Worm (Caenorhabditis elegans) whole organism, young adult: ENCODE data around the gene Y71H2B.5.

Experiments used
- B0019.2 ChIP-seq: fragments of 200-800 bp; sonication (Bioruptor generic); conservative IDR thresholded peaks from 2 replicates; pipeline ENCODE4 v1.3.6; 2022; ENCODE audit warnings: missing genetic modification reagents, missing genetic modification characterization, missing compliant biosample characterization
- B0035.1 ChIP-seq: sonication (generic microtip); optimal IDR thresholded peaks from 2 replicates; lab custom pipeline; 2016; ENCODE audit warnings: missing genetic modification characterization, mild to moderate bottlenecking, missing compliant biosample characterization, missing genotype, missing genetic modification reagents
- C06A6.2 ChIP-seq: fragments of 200-800 bp; sonication (Bioruptor generic); conservative IDR thresholded peaks from 2 replicates; pipeline ENCODE4 v1.3.6; 2022; ENCODE audit warnings: missing genetic modification characterization, missing compliant biosample characterization
- F33H1.4 ChIP-seq: fragments of 200-800 bp; sonication (Bioruptor generic); IDR thresholded peaks from 2 replicates; pipeline ENCODE4 v1.3.6; 2022; ENCODE audit warnings: missing genetic modification reagents, missing genetic modification characterization, missing compliant biosample characterization
- F37B4.10 ChIP-seq: fragments of 200-800 bp; sonication (Bioruptor generic); IDR thresholded peaks from 2 replicates; pipeline ENCODE4 v1.3.6; 2022; ENCODE audit warnings: missing genetic modification characterization, missing compliant biosample characterization
- F39B2.1 ChIP-seq: fragments of 200-800 bp; sonication (Bioruptor generic); IDR thresholded peaks from 2 replicates; pipeline ENCODE4 v1.3.6; 2022; ENCODE audit warnings: missing genetic modification reagents, missing genetic modification characterization, missing compliant biosample characterization
- K12H6.12 ChIP-seq: fragments of 200-800 bp; sonication (Bioruptor generic); optimal IDR thresholded peaks from 2 replicates; lab custom pipeline; 2018; ENCODE audit warnings: mild to moderate bottlenecking, missing genetic modification characterization, missing compliant biosample characterization
- Y56A3A.18 ChIP-seq: fragments of 200-800 bp; sonication (Bioruptor generic); IDR thresholded peaks from 2 replicates; pipeline ENCODE4 v1.3.6; 2022; ENCODE audit warnings: missing genetic modification reagents, missing genetic modification characterization, missing compliant biosample characterization
- akir-1 ChIP-seq: fragments of 200-800 bp; sonication (Bioruptor generic); optimal IDR thresholded peaks from 2 replicates; lab custom pipeline; 2018; ENCODE audit warnings: mild to moderate bottlenecking, missing genetic modification characterization, moderate library complexity, missing compliant biosample characterization
- aptf-2 ChIP-seq: fragments of 200-800 bp; sonication (Bioruptor generic); conservative IDR thresholded peaks from 2 replicates; pipeline ENCODE4 v1.3.6; 2022; ENCODE audit warnings: missing genetic modification reagents, missing genetic modification characterization, missing compliant biosample characterization
- athp-1 ChIP-seq: sonication (generic microtip); optimal IDR thresholded peaks from 2 replicates; lab custom pipeline; 2017; ENCODE audit warnings: mild to moderate bottlenecking, missing genetic modification characterization, missing compliant biosample characterization
- attf-5 ChIP-seq: fragments of 200-800 bp; sonication (Bioruptor generic); optimal IDR thresholded peaks from 2 replicates; lab custom pipeline; 2018; ENCODE audit warnings: mild to moderate bottlenecking, missing genetic modification characterization, missing compliant biosample characterization
- attf-6 ChIP-seq: fragments of 200-800 bp; sonication (Bioruptor generic); IDR thresholded peaks from 2 replicates; pipeline ENCODE4 v1.3.6; 2022; ENCODE audit warnings: missing genetic modification reagents, missing genetic modification characterization, missing compliant biosample characterization
- bed-2 ChIP-seq: fragments of 200-800 bp; sonication (Bioruptor generic); IDR thresholded peaks from 2 replicates; pipeline ENCODE4 v1.3.6; 2022; ENCODE audit warnings: missing genetic modification reagents, missing genetic modification characterization, missing compliant biosample characterization
- ccch-3 ChIP-seq: fragments of 200-800 bp; sonication (Bioruptor generic); optimal IDR thresholded peaks from 2 replicates; lab custom pipeline; 2018; ENCODE audit warnings: mild to moderate bottlenecking, missing genetic modification characterization, missing compliant biosample characterization
- cebp-1 ChIP-seq, 2 experiments: fragments of 200-800 bp in 1 of 2; sonication (Bioruptor generic) in 1 of 2; sonication (generic microtip) in 1 of 2; IDR thresholded peaks in 1 of 2; optimal IDR thresholded peaks in 1 of 2; 2 replicates each; pipeline versions ENCODE4 v1.3.6 to Lab custom; 2017 to 2022; ENCODE audit warnings: missing compliant biosample characterization in 2 of 2, missing genetic modification characterization in 2 of 2, mild to moderate bottlenecking in 1 of 2, missing genetic modification reagents in 1 of 2, moderate library complexity in 1 of 2
- ceh-27 ChIP-seq: fragments of 200-800 bp; sonication (Bioruptor generic); optimal IDR thresholded peaks from 2 replicates; lab custom pipeline; 2018; ENCODE audit warnings: mild to moderate bottlenecking, missing genetic modification characterization, moderate library complexity, missing compliant biosample characterization
- ceh-58 ChIP-seq: fragments of 200-800 bp; sonication (Bioruptor generic); IDR thresholded peaks from 2 replicates; pipeline ENCODE4 v1.3.6; 2022; ENCODE audit warnings: missing genetic modification characterization, missing compliant biosample characterization
- dpff-1 ChIP-seq: sonication (generic microtip); optimal IDR thresholded peaks from 2 replicates; lab custom pipeline; 2017; ENCODE audit warnings: mild to moderate bottlenecking, missing genetic modification characterization, missing compliant biosample characterization
- egl-18 ChIP-seq: fragments of 200-800 bp; sonication (Bioruptor generic); IDR thresholded peaks from 2 replicates; pipeline ENCODE4 v1.3.6; 2022; ENCODE audit warnings: missing genetic modification reagents, missing genetic modification characterization, missing compliant biosample characterization
- egl-44 ChIP-seq: fragments of 200-800 bp; sonication (Bioruptor generic); IDR thresholded peaks from 2 replicates; pipeline ENCODE4 v1.3.6; 2022; ENCODE audit warnings: missing genetic modification reagents, missing genetic modification characterization, missing compliant biosample characterization
- egrh-3 ChIP-seq: fragments of 200-800 bp; sonication (Bioruptor generic); IDR thresholded peaks from 2 replicates; pipeline ENCODE4 v1.3.6; 2022; ENCODE audit warnings: missing genetic modification reagents, missing genetic modification characterization, missing compliant biosample characterization
- ets-4 ChIP-seq: fragments of 200-800 bp; sonication (Bioruptor generic); optimal IDR thresholded peaks from 2 replicates; lab custom pipeline; 2018; ENCODE audit warnings: mild to moderate bottlenecking, missing genetic modification characterization, missing compliant biosample characterization
- gei-17 ChIP-seq: fragments of 200-800 bp; sonication (Bioruptor generic); optimal IDR thresholded peaks from 2 replicates; lab custom pipeline; 2018; ENCODE audit warnings: mild to moderate bottlenecking, missing genetic modification characterization, missing compliant biosample characterization
- him-1 ChIP-seq: sonication (generic microtip); optimal IDR thresholded peaks from 2 replicates; lab custom pipeline; 2016; ENCODE audit warnings: missing genotype, missing genetic modification reagents, missing genetic modification characterization, missing compliant biosample characterization
- hlh-12 ChIP-seq: sonication (generic microtip); optimal IDR thresholded peaks from 2 replicates; lab custom pipeline; 2016; ENCODE audit warnings: missing genetic modification characterization, missing compliant biosample characterization
- lag-1 ChIP-seq: fragments of 200-800 bp; sonication (Bioruptor generic); IDR thresholded peaks from 2 replicates; pipeline ENCODE4 v1.3.6; 2022; ENCODE audit warnings: missing genetic modification reagents, missing genetic modification characterization, missing compliant biosample characterization
- let-526 ChIP-seq: fragments of 200-800 bp; sonication (Bioruptor generic); IDR thresholded peaks from 2 replicates; pipeline ENCODE4 v1.3.6; 2022; ENCODE audit warnings: missing genetic modification reagents, missing genetic modification characterization, missing compliant biosample characterization
- lin-40 ChIP-seq: sonication (generic microtip); optimal IDR thresholded peaks from 2 replicates; lab custom pipeline; 2016; ENCODE audit warnings: missing genetic modification characterization, mild to moderate bottlenecking, missing compliant biosample characterization, missing genotype, missing genetic modification reagents
- lin-54 ChIP-seq: fragments of 200-800 bp; sonication (Bioruptor generic); optimal IDR thresholded peaks from 2 replicates; lab custom pipeline; 2018; ENCODE audit warnings: mild to moderate bottlenecking, missing genetic modification characterization, missing compliant biosample characterization
- lsl-1 ChIP-seq: fragments of 200-800 bp; sonication (Bioruptor generic); optimal IDR thresholded peaks from 2 replicates; lab custom pipeline; 2018; ENCODE audit warnings: mild to moderate bottlenecking, missing genetic modification characterization, moderate library complexity, missing compliant biosample characterization
- madf-10 ChIP-seq: sonication (generic microtip); optimal IDR thresholded peaks from 2 replicates; lab custom pipeline; 2016; ENCODE audit warnings: mild to moderate bottlenecking, missing genetic modification characterization, missing compliant biosample characterization
- madf-8 ChIP-seq: fragments of 200-800 bp; sonication (Bioruptor generic); conservative IDR thresholded peaks from 2 replicates; pipeline ENCODE4 v1.3.6; 2022; ENCODE audit warnings: missing genetic modification reagents, missing genetic modification characterization, missing compliant biosample characterization
- mxl-1 ChIP-seq: sonication (generic microtip); optimal IDR thresholded peaks from 2 replicates; lab custom pipeline; 2016; ENCODE audit warnings: missing genetic modification characterization, missing compliant biosample characterization
- nfya-1 ChIP-seq: sonication (generic microtip); optimal IDR thresholded peaks from 2 replicates; lab custom pipeline; 2017; ENCODE audit warnings: antibody characterized with exemption, missing compliant biosample characterization, missing genetic modification characterization, borderline replicate concordance; ENCODE audit not compliant: insufficient read depth
- nhr-179 ChIP-seq: sonication (generic microtip); optimal IDR thresholded peaks from 2 replicates; lab custom pipeline; 2016; ENCODE audit warnings: mild to moderate bottlenecking, missing genetic modification characterization, missing compliant biosample characterization
- nhr-90 ChIP-seq: sonication (generic microtip); optimal IDR thresholded peaks from 2 replicates; lab custom pipeline; 2016; ENCODE audit warnings: missing genotype, mild to moderate bottlenecking, missing genetic modification characterization, missing compliant biosample characterization
- pha-4 ChIP-seq: fragments of 150-350 bp; sonication (generic microtip); optimal IDR thresholded peaks from 2 replicates; lab custom pipeline; 2014; ENCODE audit warnings: missing biosample characterization, missing genetic modification reagents, missing genetic modification characterization
- rcor-1 ChIP-seq: fragments of 200-800 bp; sonication (Bioruptor generic); IDR thresholded peaks from 2 replicates; pipeline ENCODE4 v1.3.6; 2022; ENCODE audit warnings: missing genetic modification reagents, missing genetic modification characterization, missing compliant biosample characterization
- rpc-1 ChIP-seq, 2 experiments: fragments of 150-350 bp in 1 of 2; sonication (generic microtip) in 1 of 2; optimal IDR thresholded peaks; 2 replicates each; lab custom pipeline; 2014 to 2018; ENCODE audit warnings: missing biosample characterization in 1 of 2, missing genetic modification characterization in 1 of 2, missing genetic modification reagents in 1 of 2, missing genotype in 1 of 2
- sdz-38 ChIP-seq: sonication (generic microtip); optimal IDR thresholded peaks from 2 replicates; lab custom pipeline; 2016; ENCODE audit warnings: missing genotype, missing genetic modification characterization, missing compliant biosample characterization
- snpc-4 ChIP-seq, 5 experiments: fragments of 150-350 bp in 1 of 5; sonication (generic microtip) in 4 of 5; optimal IDR thresholded peaks; 2 replicates each; lab custom pipeline; 2014 to 2018; ENCODE audit warnings: missing genetic modification characterization in 5 of 5, missing biosample characterization in 3 of 5, antibody characterized with exemption in 2 of 5, mild to moderate bottlenecking in 2 of 5, missing compliant biosample characterization in 2 of 5, missing genotype in 2 of 5, moderate library complexity in 2 of 5, missing genetic modification reagents in 1 of 5
- sptf-2 ChIP-seq: fragments of 200-800 bp; sonication (Bioruptor generic); optimal IDR thresholded peaks from 2 replicates; lab custom pipeline; 2018; ENCODE audit warnings: mild to moderate bottlenecking, missing genetic modification characterization, missing compliant biosample characterization
- unc-62 ChIP-seq: fragments of 150-350 bp; optimal IDR thresholded peaks from 2 replicates; lab custom pipeline; 2014; ENCODE audit warnings: missing biosample characterization, missing genetic modification reagents, missing genetic modification characterization
- zim-3 ChIP-seq: sonication (generic microtip); optimal IDR thresholded peaks from 2 replicates; lab custom pipeline; 2017; ENCODE audit warnings: mild to moderate bottlenecking, missing genetic modification characterization, moderate library complexity, missing compliant biosample characterization
- ztf-25 ChIP-seq: fragments of 200-800 bp; sonication (Bioruptor generic); IDR thresholded peaks from 2 replicates; pipeline ENCODE4 v1.3.6; 2022; ENCODE audit warnings: missing genetic modification reagents, missing genetic modification characterization, missing compliant biosample characterization
- ztf-28 ChIP-seq: fragments of 200-800 bp; sonication (Bioruptor generic); IDR thresholded peaks from 2 replicates; pipeline ENCODE4 v1.3.6; 2022; ENCODE audit warnings: missing genetic modification reagents, missing genetic modification characterization, missing compliant biosample characterization

The Y71H2B.5 gene

DNA sequence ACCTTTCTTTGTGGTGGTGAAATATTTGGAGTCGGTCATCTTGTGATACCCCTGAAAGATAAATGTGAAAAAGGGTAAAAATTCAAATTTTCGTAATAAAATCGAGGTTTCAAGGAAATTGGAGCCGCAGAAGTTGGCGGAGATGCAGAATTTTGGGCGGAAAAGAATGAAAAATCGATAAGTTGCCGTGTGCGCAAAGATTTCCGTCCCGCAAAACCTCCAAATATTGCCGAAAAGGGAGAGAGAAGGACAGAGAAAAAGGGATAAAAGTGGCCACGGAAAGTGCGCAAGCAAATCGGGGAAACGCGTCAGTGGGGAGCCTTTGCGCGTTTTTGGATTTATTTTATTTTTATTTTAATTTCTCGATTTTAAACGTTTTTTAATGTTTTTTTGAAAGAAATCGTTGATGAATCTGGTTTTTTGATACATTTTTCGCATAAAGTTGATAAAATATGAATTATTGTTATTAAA lies 10.8 kb upstream of the Y71H2B.5 start, which contains the start of gene apb-1 (continued):
- TF ChIP-seq attf-6 (GFP tag; lab: Robert Waterston, UW), result 0 out of 2 replicates have a peak, but pooled peaks have one; percentile 55
- peak; percentile 78 for TF ChIP-seq gei-17
- no peak for TF ChIP-seq Y56A3A.18
- TF ChIP-seq rcor-1 (GFP tag; lab: Robert Waterston, UW), result peak; percentile 92
- TF ChIP-seq B0035.1 (tag; lab: Kevin White, UChicago), result no peak
- TF ChIP-seq aptf-2, result no peak
- no peak for TF ChIP-seq dpff-1 (tag; lab: Kevin White, UChicago)
- no peak for TF ChIP-seq nhr-90
- TF ChIP-seq ztf-28 (GFP tag; lab: Robert Waterston, UW), result no peak
- no peak for TF ChIP-seq ccch-3 (GFP tag; lab: Kevin White, UChicago)
- TF ChIP-seq F39B2.1, result no peak
- TF ChIP-seq egl-18 (GFP tag; lab: Robert Waterston, UW), result 0 out of 2 replicates have a peak, but pooled peaks have one; percentile 76
- no peak for TF ChIP-seq him-1 (tag; lab: Kevin White, UChicago)
- TF ChIP-seq lin-54 (GFP tag; lab: Kevin White, UChicago), result peak; percentile 88
- TF ChIP-seq egl-44 (GFP tag; lab: Robert Waterston, UW), result peak; percentile 47; the same call in 1 of the 2 replicates
- peak; percentile 77 for TF ChIP-seq K12H6.12 (tag; lab: Kevin White, UChicago)
- TF ChIP-seq ztf-25, result no peak
- TF ChIP-seq C06A6.2, result peak; percentile 83
- TF ChIP-seq sptf-2 (GFP tag; lab: Kevin White, UChicago), result no peak
- no peak for TF ChIP-seq pha-4 (tag; lab: Kevin White, UChicago)
- TF ChIP-seq nfya-1, result no peak
- no peak for TF ChIP-seq ceh-27
- no peak for TF ChIP-seq cebp-1 (GFP tag; IDR thresholded peaks at IDR 0.05; lab: Robert Waterston, UW)
- TF ChIP-seq cebp-1 (tag; optimal IDR thresholded peaks at IDR 0.05; lab: Kevin White, UChicago), result peak; percentile 91
- peak; percentile 70 for TF ChIP-seq madf-8
- TF ChIP-seq athp-1 (tag; lab: Kevin White, UChicago), result peak; percentile 83
- peak; percentile 87 for TF ChIP-seq F33H1.4 (GFP tag; lab: Robert Waterston, UW)
- no peak for TF ChIP-seq bed-2
- TF ChIP-seq snpc-4 (GFP tag; optimal IDR thresholded peaks at IDR 0.05; lab: Kevin White, UChicago), result peak; percentile 11
- TF ChIP-seq snpc-4 (tag; optimal IDR thresholded peaks at IDR 0.05; lab: Kevin White, UChicago), result peak; percentile 58 to 79 (median 64)
- no peak for TF ChIP-seq F37B4.10
- no peak for TF ChIP-seq hlh-12 (tag; lab: Kevin White, UChicago)
- peak; percentile 91 for TF ChIP-seq attf-5 (GFP tag; lab: Kevin White, UChicago)
- TF ChIP-seq let-526 (GFP tag; lab: Robert Waterston, UW), result no peak
- TF ChIP-seq zim-3, result no peak
- TF ChIP-seq B0019.2 (GFP tag; lab: Robert Waterston, UW), result no peak
- TF ChIP-seq lsl-1, result peak; percentile 79
- TF ChIP-seq lag-1 (GFP tag; lab: Robert Waterston, UW), result no peak
- TF ChIP-seq rpc-1 (optimal IDR thresholded peaks at IDR 0.05; lab: Kevin White, UChicago), result no peak
- TF ChIP-seq rpc-1 (tag; optimal IDR thresholded peaks at IDR 0.05; lab: Kevin White, UChicago), result no peak
- TF ChIP-seq ets-4 (GFP tag; lab: Kevin White, UChicago), result no peak
- TF ChIP-seq egrh-3, result peak; percentile 39; the same call in 1 of the 2 replicates
- no peak for TF ChIP-seq sdz-38
- TF ChIP-seq ceh-58 (GFP tag; lab: Robert Waterston, UW), result no peak
- peak; percentile 95 for TF ChIP-seq lin-40
- TF ChIP-seq unc-62 (GFP tag; lab: Kevin White, UChicago), result no peak
- TF ChIP-seq madf-10 (tag; lab: Kevin White, UChicago), result peak; percentile 62
- TF ChIP-seq nhr-179, result no peak
- no peak for TF ChIP-seq akir-1 (GFP tag; lab: Kevin White, UChicago)
- TF ChIP-seq mxl-1 (tag; lab: Kevin White, UChicago), result no peak
